Fruit fly (Drosophila melanogaster) whole organism, embryonic: ENCODE results near the gene pygo.

Source experiments
- Asciz ChIP-seq: fragments of 200-800 bp; sonication (Bioruptor generic); optimal IDR thresholded peaks from 2 replicates; lab custom pipeline; 2017; ENCODE audit warnings: missing biosample characterization, mild to moderate bottlenecking, missing genetic modification characterization, missing genetic modification reagents
- Blimp-1 ChIP-seq: fragments of 200-800 bp; sonication (Bioruptor generic); optimal IDR thresholded peaks from 3 replicates; lab custom pipeline; 2018; ENCODE audit warnings: missing biosample characterization, missing genetic modification characterization, mild to moderate bottlenecking, moderate library complexity, missing genetic modification reagents
- Bteb2 ChIP-seq: fragments of 200-800 bp; sonication (Bioruptor generic); optimal IDR thresholded peaks from 2 replicates; lab custom pipeline; 2016; ENCODE audit warnings: missing biosample characterization, missing genetic modification characterization
- CG10431 ChIP-seq: fragments of 200-800 bp; sonication (Bioruptor generic); optimal IDR thresholded peaks from 3 replicates; lab custom pipeline; 2018; ENCODE audit warnings: missing biosample characterization, mild to moderate bottlenecking, missing genetic modification characterization
- CG10543 ChIP-seq: fragments of 200-800 bp; sonication (Bioruptor generic); optimal IDR thresholded peaks from 3 replicates; lab custom pipeline; 2017; ENCODE audit warnings: missing biosample characterization, mild to moderate bottlenecking, missing genetic modification characterization, moderate library complexity
- CG11085 ChIP-seq: fragments of 200-800 bp; sonication (Bioruptor generic); IDR thresholded peaks from 2 replicates; pipeline ENCODE4 v1.3.6; 2022; ENCODE audit warnings: missing biosample characterization, missing genetic modification characterization
- CG11456 ChIP-seq: fragments of 200-800 bp; sonication (Bioruptor generic); IDR thresholded peaks from 3 replicates; pipeline ENCODE4 v1.3.6; 2022; ENCODE audit warnings: missing biosample characterization, missing genetic modification characterization
- CG14710 ChIP-seq: fragments of 200-800 bp; sonication (Bioruptor generic); optimal IDR thresholded peaks from 3 replicates; lab custom pipeline; 2019; ENCODE audit warnings: missing biosample characterization, mild to moderate bottlenecking, missing genetic modification characterization, moderate library complexity
- CG1647 ChIP-seq: fragments of 200-800 bp; sonication (Bioruptor generic); optimal IDR thresholded peaks from 3 replicates; lab custom pipeline; 2016; ENCODE audit warnings: missing biosample characterization, missing genetic modification characterization
- CG18599 ChIP-seq: fragments of 200-800 bp; sonication (Bioruptor generic); optimal IDR thresholded peaks from 3 replicates; lab custom pipeline; 2017; ENCODE audit warnings: missing biosample characterization, missing genetic modification characterization, mild to moderate bottlenecking, moderate library complexity, missing genetic modification reagents
- CG2875 ChIP-seq: fragments of 200-800 bp; sonication (Bioruptor generic); optimal IDR thresholded peaks from 2 replicates; lab custom pipeline; 2017; ENCODE audit warnings: missing biosample characterization, mild to moderate bottlenecking, missing genetic modification characterization, missing genetic modification reagents
- CG2889 ChIP-seq: fragments of 200-800 bp; sonication (Bioruptor generic); IDR thresholded peaks from 3 replicates; pipeline ENCODE4 v1.3.6; 2022; ENCODE audit warnings: missing biosample characterization, missing genetic modification characterization
- CG30403 ChIP-seq: fragments of 200-800 bp; sonication (Bioruptor generic); optimal IDR thresholded peaks from 3 replicates; lab custom pipeline; 2016; ENCODE audit warnings: missing biosample characterization, missing genetic modification characterization
- CG30431 ChIP-seq: fragments of 200-800 bp; sonication (Bioruptor generic); optimal IDR thresholded peaks from 2 replicates; lab custom pipeline; 2017; ENCODE audit warnings: missing biosample characterization, missing genetic modification characterization
- CG3281 ChIP-seq: fragments of 200-800 bp; sonication (Bioruptor generic); optimal IDR thresholded peaks from 3 replicates; lab custom pipeline; 2017; ENCODE audit warnings: missing biosample characterization, mild to moderate bottlenecking, missing genetic modification characterization
- CG33213 ChIP-seq: fragments of 200-800 bp; sonication (Bioruptor generic); optimal IDR thresholded peaks from 3 replicates; lab custom pipeline; 2016; ENCODE audit warnings: missing biosample characterization, missing genetic modification characterization
- CG34422 ChIP-seq: fragments of 200-800 bp; sonication (Bioruptor generic); IDR thresholded peaks from 3 replicates; pipeline ENCODE4 v1.3.6; 2022; ENCODE audit warnings: missing biosample characterization, missing genetic modification characterization
- CG3838 ChIP-seq: fragments of 200-800 bp; sonication (Bioruptor generic); optimal IDR thresholded peaks from 3 replicates; lab custom pipeline; 2016; ENCODE audit warnings: missing biosample characterization, missing genetic modification characterization
- CG3995 ChIP-seq: fragments of 200-800 bp; sonication (Bioruptor generic); optimal IDR thresholded peaks from 3 replicates; lab custom pipeline; 2016; ENCODE audit warnings: missing biosample characterization, missing genetic modification characterization
- CG8089 ChIP-seq: fragments of 200-800 bp; sonication (Bioruptor generic); optimal IDR thresholded peaks from 3 replicates; lab custom pipeline; 2016; ENCODE audit warnings: missing biosample characterization, missing genetic modification characterization
- CG8290 ChIP-seq, 3 experiments: fragments of 200-800 bp; sonication (Bioruptor generic); optimal IDR thresholded peaks; 2 replicates each; lab custom pipeline; 2016 to 2019; ENCODE audit warnings: missing biosample characterization in 3 of 3, missing genetic modification characterization in 3 of 3, mild to moderate bottlenecking in 2 of 3, moderate library complexity in 1 of 3
- CrebB ChIP-seq: fragments of 200-800 bp; sonication (Bioruptor generic); optimal IDR thresholded peaks from 3 replicates; lab custom pipeline; 2018; ENCODE audit warnings: missing biosample characterization, mild to moderate bottlenecking, missing genetic modification characterization
- ERR ChIP-seq: fragments of 200-800 bp; sonication (Bioruptor generic); optimal IDR thresholded peaks from 2 replicates; lab custom pipeline; 2016; ENCODE audit warnings: missing biosample characterization, missing genetic modification characterization
- Eip74EF ChIP-seq, 2 experiments: fragments of 200-800 bp in 1 of 2; fragments of >200 bp in 1 of 2; sonication (Bioruptor generic) in 1 of 2; optimal IDR thresholded peaks; 2 replicates each; lab custom pipeline; 2017 to 2019; ENCODE audit warnings: missing biosample characterization in 2 of 2, missing genetic modification characterization in 2 of 2, mild to moderate bottlenecking in 1 of 2, moderate library complexity in 1 of 2
- HLHmδ ChIP-seq: fragments of 200-800 bp; sonication (Bioruptor generic); optimal IDR thresholded peaks from 2 replicates; lab custom pipeline; 2018; ENCODE audit warnings: missing biosample characterization, mild to moderate bottlenecking, missing genetic modification characterization, moderate library complexity
- Hey ChIP-seq: fragments of 200-800 bp; sonication (Bioruptor generic); optimal IDR thresholded peaks from 3 replicates; lab custom pipeline; 2018; ENCODE audit warnings: missing biosample characterization, mild to moderate bottlenecking, missing genetic modification characterization
- HmgD ChIP-seq: fragments of 200-800 bp; sonication (Bioruptor generic); optimal IDR thresholded peaks from 3 replicates; lab custom pipeline; 2016; ENCODE audit warnings: missing biosample characterization, missing genetic modification characterization
- Hmr ChIP-seq: fragments of 200-800 bp; sonication (Bioruptor generic); optimal IDR thresholded peaks from 3 replicates; lab custom pipeline; 2017; ENCODE audit warnings: mild to moderate bottlenecking, missing biosample characterization, missing genetic modification reagents, missing genetic modification characterization
- Hr78 ChIP-seq, 2 experiments: fragments of 200-800 bp in 1 of 2; fragments of >200 bp in 1 of 2; sonication (Bioruptor generic) in 1 of 2; optimal IDR thresholded peaks; 2 replicates each; lab custom pipeline; 2017 to 2019; ENCODE audit warnings: missing biosample characterization in 2 of 2, missing genetic modification characterization in 2 of 2, mild to moderate bottlenecking in 1 of 2, moderate library complexity in 1 of 2
- Nf-YC ChIP-seq: fragments of 200-800 bp; optimal IDR thresholded peaks from 3 replicates; lab custom pipeline; 2019; ENCODE audit warnings: missing biosample characterization, mild to moderate bottlenecking, missing genetic modification characterization, moderate library complexity
- Ravus ChIP-seq: fragments of 200-800 bp; sonication (Bioruptor generic); IDR thresholded peaks from 2 replicates; pipeline ENCODE4 v1.3.6; 2022; ENCODE audit warnings: missing biosample characterization, missing genetic modification characterization
- Xrp1 ChIP-seq: fragments of 200-800 bp; sonication (Bioruptor generic); IDR thresholded peaks from 2 replicates; pipeline ENCODE4 v1.3.6; 2022; ENCODE audit warnings: missing biosample characterization, missing genetic modification characterization
- ash1 ChIP-seq: fragments of 200-800 bp; sonication (Bioruptor generic); optimal IDR thresholded peaks from 2 replicates; lab custom pipeline; 2018; ENCODE audit warnings: missing biosample characterization, mild to moderate bottlenecking, missing genetic modification characterization
- bsh ChIP-seq, 2 experiments: fragments of 200-800 bp; sonication (Bioruptor generic); optimal IDR thresholded peaks; 2 replicates each; lab custom pipeline; 2017 to 2018; ENCODE audit warnings: mild to moderate bottlenecking in 2 of 2, missing biosample characterization in 2 of 2, missing genetic modification characterization in 2 of 2, moderate library complexity in 1 of 2
- dimm ChIP-seq: fragments of 200-800 bp; sonication (Bioruptor generic); IDR thresholded peaks from 2 replicates; pipeline ENCODE4 v1.3.6; 2022; ENCODE audit warnings: missing biosample characterization, missing genetic modification characterization
- eyg ChIP-seq: fragments of 200-800 bp; sonication (Bioruptor generic); optimal IDR thresholded peaks from 3 replicates; lab custom pipeline; 2016; ENCODE audit warnings: missing biosample characterization, missing genetic modification characterization
- fd64A ChIP-seq: fragments of 200-800 bp; sonication (Bioruptor generic); optimal IDR thresholded peaks from 3 replicates; lab custom pipeline; 2018; ENCODE audit warnings: missing biosample characterization, mild to moderate bottlenecking, missing genetic modification characterization
- kah ChIP-seq: fragments of 200-800 bp; sonication (Bioruptor generic); optimal IDR thresholded peaks from 2 replicates; lab custom pipeline; 2018; ENCODE audit warnings: missing biosample characterization, mild to moderate bottlenecking, missing genetic modification characterization
- kni ChIP-seq: fragments of 200-800 bp; sonication (Bioruptor generic); optimal IDR thresholded peaks from 3 replicates; lab custom pipeline; 2017; ENCODE audit warnings: mild to moderate bottlenecking, missing biosample characterization, missing genetic modification reagents, missing genetic modification characterization
- maf-S ChIP-seq: fragments of 200-800 bp; sonication (Bioruptor generic); optimal IDR thresholded peaks from 2 replicates; lab custom pipeline; 2016; ENCODE audit warnings: missing biosample characterization, missing genetic modification characterization
- mirr ChIP-seq: fragments of 200-800 bp; sonication (Bioruptor generic); optimal IDR thresholded peaks from 3 replicates; lab custom pipeline; 2018; ENCODE audit warnings: missing biosample characterization, mild to moderate bottlenecking, missing genetic modification characterization
- nom ChIP-seq: fragments of 200-800 bp; sonication (Bioruptor generic); optimal IDR thresholded peaks from 2 replicates; lab custom pipeline; 2017; ENCODE audit warnings: missing biosample characterization, missing genetic modification characterization, mild to moderate bottlenecking, moderate library complexity, missing genetic modification reagents
- pfk ChIP-seq: fragments of 200-800 bp; sonication (Bioruptor generic); optimal IDR thresholded peaks from 2 replicates; lab custom pipeline; 2018; ENCODE audit warnings: missing biosample characterization, mild to moderate bottlenecking, missing genetic modification characterization, moderate library complexity
- shn ChIP-seq: fragments of 200-800 bp; sonication (Bioruptor generic); optimal IDR thresholded peaks from 3 replicates; lab custom pipeline; 2016; ENCODE audit warnings: missing biosample characterization, missing genetic modification characterization
- sr ChIP-seq: fragments of 200-800 bp; sonication (Bioruptor generic); IDR thresholded peaks from 3 replicates; pipeline ENCODE4 v1.3.6; 2022; ENCODE audit warnings: missing biosample characterization, missing genetic modification characterization
- toy ChIP-seq: fragments of 200-800 bp; sonication (Bioruptor generic); IDR thresholded peaks from 2 replicates; pipeline ENCODE4 v1.3.6; 2022; ENCODE audit warnings: missing biosample characterization, missing genetic modification characterization

pygo gene

dm6 chr3R:31604409-31605116 is 24.1 kb upstream of the pygo start (continued):
- TF ChIP-seq shn (GFP tag; lab: Kevin White, UChicago) (no peak), HLHmδ (GFP tag; lab: Kevin White, UChicago) (no peak), Eip74EF (GFP tag; optimal IDR thresholded peaks at IDR 0.05; lab: Kevin White, UChicago) (peak in 1 of 2 experiments; percentile 83), sr (GFP tag; lab: Robert Waterston, UW) (no peak), CG30431 (no peak), Hr78 (GFP tag; optimal IDR thresholded peaks at IDR 0.05; lab: Kevin White, UChicago) (peak in 1 of 2 experiments; percentile 95), CG3281 (GFP tag; lab: Kevin White, UChicago) (no peak), Hmr (GFP tag; lab: Kevin White, UChicago) (no peak), CG14710 (tag; lab: Kevin White, UChicago) (no peak), CG30403 (no peak), CG11085 (no peak)

dm6 chr3R:31603655-31604054 is 23.2 kb upstream of the pygo start:
- peak; percentile 17 for TF ChIP-seq mirr (GFP tag; lab: Kevin White, UChicago)
- no peak for TF ChIP-seq dimm (GFP tag; lab: Robert Waterston, UW)
- peak; percentile 44 for TF ChIP-seq pfk (GFP tag; lab: Kevin White, UChicago)
- TF ChIP-seq CG10543 (GFP tag; lab: Kevin White, UChicago) = peak; percentile 59
- no peak for TF ChIP-seq CG1647
- peak; percentile 7 for TF ChIP-seq Asciz (GFP tag; lab: Kevin White, UChicago)
- TF ChIP-seq CG18599 (GFP tag; lab: Kevin White, UChicago) = peak; percentile 59
- TF ChIP-seq Hey (tag; lab: Kevin White, UChicago) = peak; percentile 34
- TF ChIP-seq Ravus (GFP tag; lab: Robert Waterston, UW) = no peak
- peak; percentile 30 for TF ChIP-seq Bteb2
- peak; percentile 82 for TF ChIP-seq Blimp-1
- TF ChIP-seq CG3995 = no peak
- TF ChIP-seq CrebB = peak; percentile 4
- TF ChIP-seq CG3838 (GFP tag; lab: Kevin White, UChicago) = no peak
- TF ChIP-seq CG10431 = no peak
- no peak for TF ChIP-seq maf-S (GFP tag; lab: Kevin White, UChicago)
- TF ChIP-seq CG11456 (GFP tag; lab: Robert Waterston, UW) = no peak
- no peak for TF ChIP-seq kah (GFP tag; lab: Kevin White, UChicago)
- TF ChIP-seq CG33213 = peak; percentile 10
- no peak for TF ChIP-seq CG2889 (GFP tag; lab: Robert Waterston, UW)
- no peak for TF ChIP-seq toy (GFP tag; lab: Robert Waterston, UW)
- 0 out of 2 replicates have a peak, but pooled peaks have one; percentile 6 for TF ChIP-seq Xrp1 (GFP tag; lab: Robert Waterston, UW)
- peak; percentile 57 for TF ChIP-seq fd64A (GFP tag; lab: Kevin White, UChicago)
- no peak for TF ChIP-seq ERR (GFP tag; lab: Kevin White, UChicago)
- no peak for TF ChIP-seq sr (GFP tag; lab: Robert Waterston, UW)
- TF ChIP-seq ash1 (GFP tag; lab: Kevin White, UChicago) = no peak
- peak; percentile 21 for TF ChIP-seq CG2875
- no peak for TF ChIP-seq nom (GFP tag; lab: Kevin White, UChicago)
- no peak for TF ChIP-seq CG8290 (GFP tag; optimal IDR thresholded peaks at IDR 0.05; lab: Kevin White, UChicago)
- peak in 1 of 2 experiments; percentile 31 for TF ChIP-seq CG8290 (tag; optimal IDR thresholded peaks at IDR 0.05; lab: Kevin White, UChicago)
- TF ChIP-seq CG34422 (GFP tag; lab: Robert Waterston, UW) = no peak
- TF ChIP-seq eyg (GFP tag; lab: Kevin White, UChicago) = no peak
- peak; percentile 21 for TF ChIP-seq kni (GFP tag; lab: Kevin White, UChicago)
- peak; percentile 3 for TF ChIP-seq Nf-YC (tag; lab: Kevin White, UChicago)
- no peak for TF ChIP-seq HmgD (GFP tag; lab: Kevin White, UChicago)
- no peak for TF ChIP-seq CG8089 (GFP tag; lab: Kevin White, UChicago)
- peak; percentile 32 for TF ChIP-seq CG3281 (GFP tag; lab: Kevin White, UChicago)
- peak in 1 of 2 experiments; percentile 34 for TF ChIP-seq Eip74EF (GFP tag; optimal IDR thresholded peaks at IDR 0.05; lab: Kevin White, UChicago)
- peak in 1 of 2 experiments; percentile 23 for TF ChIP-seq bsh (GFP tag; optimal IDR thresholded peaks at IDR 0.05; lab: Kevin White, UChicago)
